Worm (Caenorhabditis elegans): Measurements from ENCODE around the gene mpc-1.

- TF ChIP-seq nhr-237 (tag; optimal IDR thresholded peaks at IDR 0.05) (no peak), mdl-1 (tag; optimal IDR thresholded peaks at IDR 0.05) (no peak), ama-1 (optimal IDR thresholded peaks at IDR 0.05) (no peak), nhr-12 (tag; optimal IDR thresholded peaks at IDR 0.05) (no peak)
Observed at ce11 chrIII:4435262-4435661, 22.0 kb downstream of the mpc-1 start.

All from whole organism, L2 larva.